Fruit fly (Drosophila melanogaster): ENCODE data around the gene Gr22f.

Gr22f gene

dm6 chr2L:1710224-1710623 lies 46.0 kb downstream of the Gr22f start, which contains the start of the genes CG17660 and mRpL48 (continued):
- TF ChIP-seq HLH4C (GFP tag; IDR thresholded peaks at IDR 0.05; ENCODE audit: partially characterized antibody) (peak; percentile 83), TFAM (GFP tag; optimal IDR thresholded peaks at IDR 0.05) (no peak), CG31365 (tag; optimal IDR thresholded peaks at IDR 0.05) (no peak), CG9932 (GFP tag; IDR thresholded peaks at IDR 0.05) (peak; percentile 25; the same call in 1 of the 2 replicates), al (GFP tag; IDR thresholded peaks at IDR 0.05) (no peak), trem (tag; optimal IDR thresholded peaks at IDR 0.05) (peak; percentile 75), CG14710 (tag; optimal IDR thresholded peaks at IDR 0.05) (peak; percentile 65), CG6791 (GFP tag; IDR thresholded peaks at IDR 0.05; ENCODE audit: partially characterized antibody) (peak; percentile 84), tna (GFP tag; IDR thresholded peaks at IDR 0.05; ENCODE audit: partially characterized antibody) (peak; percentile 56), CG7357 (GFP tag; IDR thresholded peaks at IDR 0.05) (no peak), CG12155 (GFP tag; optimal IDR thresholded peaks at IDR 0.05) (peak; percentile 49), CG15514 (GFP tag; optimal IDR thresholded peaks at IDR 0.05) (peak; percentile 83), CG12942 (GFP tag; optimal IDR thresholded peaks at IDR 0.05) (no peak), CG9215 (GFP tag; IDR thresholded peaks at IDR 0.05) (no peak), danr (GFP tag; IDR thresholded peaks at IDR 0.05) (no peak), shn (GFP tag; optimal IDR thresholded peaks at IDR 0.05) (no peak), CG17385 (GFP tag; optimal IDR thresholded peaks at IDR 0.05) (peak; percentile 56), Six4 (GFP tag; optimal IDR thresholded peaks at IDR 0.05) (no peak), lilli (GFP tag; optimal IDR thresholded peaks at IDR 0.05) (peak; percentile 33), CG4424 (GFP tag; optimal IDR thresholded peaks at IDR 0.05) (no peak), vvl (GFP tag; IDR thresholded peaks at IDR 0.05) (peak; percentile 70), az2 (GFP tag; optimal IDR thresholded peaks at IDR 0.05) (no peak), usp (GFP tag; optimal IDR thresholded peaks at IDR 0.05) (no peak), Opbp (GFP tag; IDR thresholded peaks at IDR 0.05; ENCODE audit: partially characterized antibody) (peak; percentile 67; the same call in 2 of the 3 replicates), CG10267 (tag; optimal IDR thresholded peaks at IDR 0.05) (peak; percentile 43), Hey (tag; optimal IDR thresholded peaks at IDR 0.05) (no peak), CG5245 (GFP tag; optimal IDR thresholded peaks at IDR 0.05) (no peak), ERR (GFP tag; optimal IDR thresholded peaks at IDR 0.05) (peak; percentile 33), chm (GFP tag; IDR thresholded peaks at IDR 0.05) (no peak), CG2678 (tag; optimal IDR thresholded peaks at IDR 0.05) (no peak), kah (GFP tag; optimal IDR thresholded peaks at IDR 0.05) (no peak), CG1647 (GFP tag; optimal IDR thresholded peaks at IDR 0.05) (no peak), Sox100B (GFP tag; optimal IDR thresholded peaks at IDR 0.05) (no peak), Hr78 (GFP tag; optimal IDR thresholded peaks at IDR 0.05) (no peak), cwo (GFP tag; optimal IDR thresholded peaks at IDR 0.05) (no peak), ci (GFP tag; IDR thresholded peaks at IDR 0.05) (peak; percentile 63; the same call in 2 of the 3 replicates), dm (GFP tag; optimal IDR thresholded peaks at IDR 0.05) (peak; percentile 41), CG43689 (GFP tag; IDR thresholded peaks at IDR 0.05) (no peak), chinmo (GFP tag; IDR thresholded peaks at IDR 0.05; ENCODE audit: partially characterized antibody) (peak; percentile 96), unpg (GFP tag; optimal IDR thresholded peaks at IDR 0.05) (peak; percentile 6), row (GFP tag; IDR thresholded peaks at IDR 0.05) (peak; percentile 39; the same call in 2 of the 3 replicates), gfzf (GFP tag; optimal IDR thresholded peaks at IDR 0.05) (peak; percentile 72), knrl (GFP tag; IDR thresholded peaks at IDR 0.05; ENCODE audit: partially characterized antibody) (peak; percentile 60; the same call in 2 of the 3 replicates), dpn (GFP tag; optimal IDR thresholded peaks at IDR 0.05) (peak in 1 of 2 experiments; percentile 4), CG10147 (GFP tag; optimal IDR thresholded peaks at IDR 0.05) (no peak), Blimp-1 (GFP tag; optimal IDR thresholded peaks at IDR 0.05) (no peak), BEAF-32 (GFP tag; optimal IDR thresholded peaks at IDR 0.05) (peak; percentile 64), Atf3 (GFP tag; optimal IDR thresholded peaks at IDR 0.05) (no peak), CG34224 (GFP tag; IDR thresholded peaks at IDR 0.05; ENCODE audit: partially characterized antibody) (peak; percentile 73), Dbx (GFP tag; IDR thresholded peaks at IDR 0.05) (no peak)
